Fruit fly (Drosophila melanogaster) whole organism, prepupa: ENCODE measurements around the gene CG6834.

ENCODE experiments used
- Blimp-1 ChIP-seq: fragments of 200-800 bp; sonication (Bioruptor generic); optimal IDR thresholded peaks from 3 replicates; lab custom pipeline; 2017; ENCODE audit warnings: missing biosample characterization, missing genetic modification characterization, mild to moderate bottlenecking, moderate library complexity, missing genetic modification reagents
- CG10631 ChIP-seq: fragments of 200-800 bp; sonication (Bioruptor generic); optimal IDR thresholded peaks from 2 replicates; lab custom pipeline; 2016; ENCODE audit warnings: missing biosample characterization, missing genetic modification characterization
- CG10669 ChIP-seq: fragments of 200-800 bp; sonication (Bioruptor generic); optimal IDR thresholded peaks from 3 replicates; lab custom pipeline; 2018; ENCODE audit warnings: missing biosample characterization, mild to moderate bottlenecking, missing genetic modification characterization, moderate library complexity
- CG11762 ChIP-seq: fragments of 200-800 bp; sonication (Bioruptor generic); optimal IDR thresholded peaks from 3 replicates; lab custom pipeline; 2016; ENCODE audit warnings: missing biosample characterization, missing genetic modification characterization; ENCODE audit not compliant: insufficient read depth
- CG11902 ChIP-seq: fragments of 200-800 bp; sonication (Bioruptor generic); optimal IDR thresholded peaks from 3 replicates; lab custom pipeline; 2016; ENCODE audit warnings: missing biosample characterization, missing genetic modification characterization
- CG16779 ChIP-seq: fragments of 200-800 bp; sonication (Bioruptor generic); optimal IDR thresholded peaks from 3 replicates; lab custom pipeline; 2017; ENCODE audit warnings: missing biosample characterization, mild to moderate bottlenecking, missing genetic modification characterization
- CG31627 ChIP-seq: fragments of 200-800 bp; sonication (Bioruptor generic); optimal IDR thresholded peaks from 3 replicates; lab custom pipeline; 2016; ENCODE audit warnings: missing biosample characterization, missing genetic modification characterization
- CG32006 ChIP-seq: fragments of 200-800 bp; sonication (Bioruptor generic); optimal IDR thresholded peaks from 3 replicates; lab custom pipeline; 2017; ENCODE audit warnings: missing biosample characterization, mild to moderate bottlenecking, missing genetic modification characterization
- CG3919 ChIP-seq: fragments of 200-800 bp; sonication (Bioruptor generic); optimal IDR thresholded peaks from 3 replicates; lab custom pipeline; 2016; ENCODE audit warnings: missing biosample characterization, missing genetic modification characterization
- CG6792 ChIP-seq: fragments of 200-800 bp; sonication (Bioruptor generic); optimal IDR thresholded peaks from 3 replicates; lab custom pipeline; 2016; ENCODE audit warnings: missing biosample characterization, missing genetic modification characterization
- CG6808 ChIP-seq: fragments of 200-800 bp; sonication (Bioruptor generic); optimal IDR thresholded peaks from 3 replicates; lab custom pipeline; 2017; ENCODE audit warnings: missing biosample characterization, missing genetic modification characterization, mild to moderate bottlenecking, moderate library complexity, missing genetic modification reagents
- CG7368 ChIP-seq: fragments of 200-800 bp; sonication (Bioruptor generic); optimal IDR thresholded peaks from 3 replicates; lab custom pipeline; 2016; ENCODE audit warnings: missing biosample characterization, missing genetic modification characterization
- CG8119 ChIP-seq: fragments of 200-800 bp; sonication (Bioruptor generic); IDR thresholded peaks from 3 replicates; pipeline ENCODE4 v1.3.6; 2022; ENCODE audit warnings: missing biosample characterization, missing genetic modification characterization
- CG8319 ChIP-seq: fragments of 200-800 bp; sonication (Bioruptor generic); optimal IDR thresholded peaks from 3 replicates; lab custom pipeline; 2016; ENCODE audit warnings: missing biosample characterization, missing genetic modification characterization
- Eip75B ChIP-seq: fragments of 200-800 bp; sonication (Bioruptor generic); optimal IDR thresholded peaks from 3 replicates; lab custom pipeline; 2016; ENCODE audit warnings: missing biosample characterization, missing genetic modification characterization
- Eip78C ChIP-seq: fragments of 200-800 bp; sonication (Bioruptor generic); peaks from one replicate; lab custom pipeline; 2016; ENCODE audit warnings: missing biosample characterization, missing genetic modification characterization
- Ets21C ChIP-seq: fragments of 200-800 bp; sonication (Bioruptor generic); optimal IDR thresholded peaks from 3 replicates; lab custom pipeline; 2016; ENCODE audit warnings: missing biosample characterization, missing genetic modification characterization
- Ets96B ChIP-seq: fragments of 200-800 bp; optimal IDR thresholded peaks from 2 replicates; lab custom pipeline; 2019; ENCODE audit warnings: missing biosample characterization, mild to moderate bottlenecking, missing genetic modification characterization, moderate library complexity
- Hr39 ChIP-seq: fragments of 200-800 bp; sonication (Bioruptor generic); optimal IDR thresholded peaks from 2 replicates; lab custom pipeline; 2016; ENCODE audit warnings: missing biosample characterization, missing genetic modification characterization
- Hr4 ChIP-seq: fragments of 200-800 bp; sonication (Bioruptor generic); optimal IDR thresholded peaks from 3 replicates; lab custom pipeline; 2016; ENCODE audit warnings: missing biosample characterization, missing genetic modification characterization
- Lpt ChIP-seq: fragments of 200-800 bp; sonication (Bioruptor generic); optimal IDR thresholded peaks from 3 replicates; lab custom pipeline; 2016; ENCODE audit warnings: missing biosample characterization, missing genetic modification characterization
- Met ChIP-seq: fragments of 200-800 bp; sonication (Bioruptor generic); optimal IDR thresholded peaks from 3 replicates; lab custom pipeline; 2016; ENCODE audit warnings: missing biosample characterization, missing genetic modification characterization
- OdsH ChIP-seq: fragments of 200-800 bp; sonication (Bioruptor generic); optimal IDR thresholded peaks from 3 replicates; lab custom pipeline; 2016; ENCODE audit warnings: missing biosample characterization, missing genetic modification characterization
- Smox ChIP-seq: fragments of 200-800 bp; sonication (Bioruptor generic); optimal IDR thresholded peaks from 3 replicates; lab custom pipeline; 2016; ENCODE audit warnings: missing biosample characterization, missing genetic modification characterization
- Sox14 ChIP-seq: fragments of 200-800 bp; sonication (Bioruptor generic); optimal IDR thresholded peaks from 3 replicates; lab custom pipeline; 2016; ENCODE audit warnings: missing biosample characterization, missing genetic modification characterization
- Sox15 ChIP-seq: fragments of 200-800 bp; sonication (Bioruptor generic); optimal IDR thresholded peaks from 3 replicates; lab custom pipeline; 2016; ENCODE audit warnings: missing biosample characterization, missing genetic modification characterization
- achi ChIP-seq: fragments of 200-800 bp; sonication (Bioruptor generic); optimal IDR thresholded peaks from 3 replicates; lab custom pipeline; 2016; ENCODE audit warnings: missing biosample characterization, missing genetic modification characterization
- acj6 ChIP-seq: fragments of 200-800 bp; sonication (Bioruptor generic); optimal IDR thresholded peaks from 3 replicates; lab custom pipeline; 2016; ENCODE audit warnings: missing biosample characterization, missing genetic modification characterization
- cyc ChIP-seq: fragments of 200-800 bp; sonication (Bioruptor generic); optimal IDR thresholded peaks from 3 replicates; lab custom pipeline; 2016; ENCODE audit warnings: missing biosample characterization, missing genetic modification characterization
- dsx ChIP-seq: fragments of 200-800 bp; optimal IDR thresholded peaks from 3 replicates; lab custom pipeline; 2019; ENCODE audit warnings: missing biosample characterization, mild to moderate bottlenecking, missing genetic modification characterization, moderate library complexity; ENCODE audit not compliant: poor library complexity, severe bottlenecking
- eg ChIP-seq: fragments of 200-800 bp; sonication (Bioruptor generic); IDR thresholded peaks from 3 replicates; pipeline ENCODE4 v1.3.6; 2022; ENCODE audit warnings: missing biosample characterization, missing genetic modification characterization
- esn ChIP-seq: fragments of 200-800 bp; sonication (Bioruptor generic); optimal IDR thresholded peaks from 2 replicates; lab custom pipeline; 2016; ENCODE audit warnings: missing biosample characterization, mild to moderate bottlenecking, missing genetic modification characterization, moderate library complexity
- lz ChIP-seq: fragments of 200-800 bp; sonication (Bioruptor generic); optimal IDR thresholded peaks from 3 replicates; lab custom pipeline; 2016; ENCODE audit warnings: missing biosample characterization, missing genetic modification characterization
- net ChIP-seq: fragments of 200-800 bp; sonication (Bioruptor generic); optimal IDR thresholded peaks from 3 replicates; lab custom pipeline; 2016; ENCODE audit warnings: missing biosample characterization, missing genetic modification characterization
- ss ChIP-seq, 2 experiments: fragments of 200-800 bp; sonication (Bioruptor generic); optimal IDR thresholded peaks; 2 replicates in 1 of 2; 3 replicates in 1 of 2; lab custom pipeline; 2017 to 2018; ENCODE audit warnings: mild to moderate bottlenecking in 2 of 2, missing biosample characterization in 2 of 2, missing genetic modification characterization in 2 of 2, moderate library complexity in 1 of 2
- svp ChIP-seq: fragments of 200-800 bp; sonication (Bioruptor generic); peaks from one replicate; lab custom pipeline; 2016; ENCODE audit warnings: missing biosample characterization, missing genetic modification characterization
- topi ChIP-seq: fragments of 200-800 bp; sonication (Bioruptor generic); optimal IDR thresholded peaks from 3 replicates; lab custom pipeline; 2016; ENCODE audit warnings: missing biosample characterization, missing genetic modification characterization

CG6834 gene

DNA sequence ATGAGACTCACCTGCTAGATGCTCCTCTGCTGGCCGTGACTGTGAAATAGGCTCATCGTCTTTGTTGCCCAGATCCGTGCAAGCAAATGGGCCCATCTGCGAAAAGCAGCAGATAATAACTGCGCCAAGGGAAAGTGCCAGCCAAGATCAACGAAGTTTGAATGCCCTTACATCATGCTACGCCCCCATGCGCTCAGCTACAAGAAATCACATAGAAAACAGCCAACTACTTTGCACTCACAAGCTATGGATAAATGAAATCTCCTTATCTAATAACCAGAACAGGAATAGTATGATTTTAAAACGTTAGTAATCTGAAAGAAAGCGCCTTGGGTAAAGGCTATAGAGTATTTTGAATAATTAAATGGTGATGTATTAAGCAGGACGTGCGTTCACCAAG, 16.1 kb downstream of the CG6834 start:
- TF ChIP-seq lz (GFP tag; lab: Kevin White, UChicago) (peak; percentile 47), ss (GFP tag; optimal IDR thresholded peaks at IDR 0.05; lab: Kevin White, UChicago) (peak; percentile 35 to 42), CG8319 (GFP tag; lab: Kevin White, UChicago) (peak; percentile 18), CG6792 (peak; percentile 36), cyc (GFP tag; lab: Kevin White, UChicago) (peak; percentile 37), Blimp-1 (GFP tag; lab: Kevin White, UChicago) (no peak), Hr39 (peak; percentile 29), Sox14 (GFP tag; lab: Kevin White, UChicago) (peak; percentile 37), CG11762 (GFP tag; lab: Kevin White, UChicago) (no peak), CG16779 (tag; lab: Kevin White, UChicago) (no peak), CG8119 (GFP tag; lab: Robert Waterston, UW) (no peak), CG31627 (peak; percentile 16), Sox15 (GFP tag; lab: Kevin White, UChicago) (peak; percentile 6), achi (GFP tag; lab: Kevin White, UChicago) (peak; percentile 2), CG11902 (GFP tag; lab: Kevin White, UChicago) (peak; percentile 1), Ets96B (tag; lab: Kevin White, UChicago) (peak; percentile 16), OdsH (GFP tag; lab: Kevin White, UChicago) (no peak), CG10631 (GFP tag; lab: Kevin White, UChicago) (peak; percentile 20), dsx (GFP tag; lab: Kevin White, UChicago) (peak; percentile 8), CG6808 (peak; percentile 24), esn (GFP tag; lab: Kevin White, UChicago) (peak; percentile 34), net (GFP tag; lab: Kevin White, UChicago) (peak; percentile 10), CG3919 (GFP tag; lab: Kevin White, UChicago) (peak; percentile 33), Hr4 (GFP tag; lab: Kevin White, UChicago) (no peak), CG32006 (peak; percentile 23), eg (GFP tag; lab: Robert Waterston, UW) (0 out of 3 replicates have a peak, but pooled peaks have one; percentile 16), Eip78C (GFP tag; lab: Kevin White, UChicago) (peak; percentile 85), topi (GFP tag; lab: Kevin White, UChicago) (peak; percentile 48), CG10669 (GFP tag; lab: Kevin White, UChicago) (peak; percentile 37), Lpt (GFP tag; lab: Kevin White, UChicago) (no peak), svp (GFP tag; lab: Kevin White, UChicago) (peak; percentile 49), Eip75B (peak; percentile 50), CG7368 (no peak), acj6 (GFP tag; lab: Kevin White, UChicago) (peak; percentile 36)

dm6 chr3R:11670888-11671287, 17.0 kb downstream of the CG6834 start:
- TF ChIP-seq Met (GFP tag; lab: Kevin White, UChicago) (no peak), Blimp-1 (GFP tag; lab: Kevin White, UChicago) (no peak), CG31627 (no peak)
- TF ChIP-seq, all 60 proteins: peak for 0

DNA sequence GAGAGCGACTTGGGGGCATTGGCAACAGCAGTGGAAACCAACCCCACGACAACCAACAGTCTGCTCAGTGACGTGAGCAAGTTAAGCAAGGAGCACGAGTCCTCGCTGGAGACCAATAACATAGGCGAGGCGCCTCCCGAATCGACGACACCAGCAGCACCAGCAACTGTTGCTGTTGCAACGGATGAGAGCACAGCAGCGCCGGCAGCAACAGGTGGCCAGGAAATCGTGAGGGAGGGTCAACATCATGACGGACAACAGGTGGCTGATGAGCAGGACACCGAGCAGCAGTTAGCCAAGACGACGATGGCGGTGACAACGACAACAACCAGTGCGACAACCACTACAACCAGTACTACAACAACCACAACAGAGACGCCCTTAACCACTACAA, 18.0 kb downstream of the CG6834 start:
- TF ChIP-seq Smox (GFP tag; lab: Kevin White, UChicago) (no peak), Eip75B (no peak), Ets21C (GFP tag; lab: Kevin White, UChicago) (no peak), lz (GFP tag; lab: Kevin White, UChicago) (no peak), CG3919 (GFP tag; lab: Kevin White, UChicago) (no peak)
